Fruit fly (Drosophila melanogaster): ENCODE data around the gene Arp5.

The Arp5 gene

dm6 chr3R:18208479-18208878 lies 23.2 kb downstream of the Arp5 start, which contains the start of gene CG44158:
CG44158 (plus strand) TSS chr3R:18208779.
- no peak for TF ChIP-seq tap (tag; optimal IDR thresholded peaks at IDR 0.05)
- TF ChIP-seq Ets65A (GFP tag): peak; percentile 59
- TF ChIP-seq nau (GFP tag; optimal IDR thresholded peaks at IDR 0.05): no peak

DNA sequence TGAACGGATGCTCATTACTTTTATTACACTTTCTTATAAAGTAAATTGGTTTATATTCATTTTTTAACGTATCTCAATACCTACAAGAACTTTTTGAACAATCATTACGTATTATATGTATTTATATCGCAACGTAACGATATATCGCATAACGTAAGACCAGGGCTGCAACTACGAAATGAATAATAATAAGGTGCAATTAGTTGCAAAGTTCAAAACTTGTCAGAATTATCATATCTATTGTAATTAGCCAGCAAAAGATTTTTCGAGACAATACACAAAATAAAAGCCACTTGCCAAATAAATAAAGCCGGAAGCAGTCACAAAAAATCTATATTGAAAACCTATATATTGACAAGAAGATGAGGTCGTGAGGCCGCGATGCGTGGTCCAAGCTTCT lies 30.0 kb downstream of the Arp5 start:
- TF ChIP-seq dpn (GFP tag; optimal IDR thresholded peaks at IDR 0.05) (peak; percentile 47 to 50), CG9727 (GFP tag; optimal IDR thresholded peaks at IDR 0.05) (peak; percentile 10), CG16815 (GFP tag; optimal IDR thresholded peaks at IDR 0.05) (no peak), CG18262 (tag; optimal IDR thresholded peaks at IDR 0.05) (no peak), chif (GFP tag; optimal IDR thresholded peaks at IDR 0.05) (peak in 1 of 2 experiments; percentile 19), nerfin-1 (tag; optimal IDR thresholded peaks at IDR 0.05) (no peak), HLHmδ (GFP tag; optimal IDR thresholded peaks at IDR 0.05) (no peak), CG4730 (GFP tag; IDR thresholded peaks at IDR 0.05) (no peak), crp (GFP tag; optimal IDR thresholded peaks at IDR 0.05) (no peak), Dbx (GFP tag; IDR thresholded peaks at IDR 0.05) (peak; percentile 37; the same call in 1 of the 3 replicates), CG12236 (GFP tag; optimal IDR thresholded peaks at IDR 0.05) (no peak), CG5180 (GFP tag; optimal IDR thresholded peaks at IDR 0.05) (no peak), trem (tag; optimal IDR thresholded peaks at IDR 0.05) (peak; percentile 20), nmo (GFP tag; optimal IDR thresholded peaks at IDR 0.05) (peak; percentile 4), rib (GFP tag; IDR thresholded peaks at IDR 0.05) (no peak), Oaz (GFP tag; IDR thresholded peaks at IDR 0.05) (no peak), salm (tag; optimal IDR thresholded peaks at IDR 0.05) (no peak), psq (GFP tag; optimal IDR thresholded peaks at IDR 0.05) (no peak), TFAM (GFP tag; optimal IDR thresholded peaks at IDR 0.05) (no peak), lbe (GFP tag; optimal IDR thresholded peaks at IDR 0.05) (no peak), sqz (GFP tag; optimal IDR thresholded peaks at IDR 0.05) (no peak), CG5953 (GFP tag; IDR thresholded peaks at IDR 0.05) (no peak), CG7963 (GFP tag; IDR thresholded peaks at IDR 0.05; ENCODE audit: partially characterized antibody) (no peak), Atf-2 (GFP tag; optimal IDR thresholded peaks at IDR 0.05) (peak; percentile 40), CG8359 (GFP tag; optimal IDR thresholded peaks at IDR 0.05; ENCODE audit: borderline replicate concordance) (no peak), Bteb2 (GFP tag; optimal IDR thresholded peaks at IDR 0.05) (peak; percentile 23), Vsx1 (GFP tag; optimal IDR thresholded peaks at IDR 0.05) (no peak), HmgZ (tag; optimal IDR thresholded peaks at IDR 0.05) (peak; percentile 46), chinmo (GFP tag; IDR thresholded peaks at IDR 0.05; ENCODE audit: partially characterized antibody) (peak; percentile 58; the same call in 1 of the 4 replicates), CG11504 (tag; optimal IDR thresholded peaks at IDR 0.05) (no peak), bbx (GFP tag; IDR thresholded peaks at IDR 0.05; ENCODE audit: partially characterized antibody) (peak; percentile 46), Ets97D (GFP tag; optimal IDR thresholded peaks at IDR 0.05) (peak; percentile 50), CG17385 (GFP tag; optimal IDR thresholded peaks at IDR 0.05) (no peak), jigr1 (GFP tag; IDR thresholded peaks at IDR 0.05) (no peak), p53 (GFP tag; optimal IDR thresholded peaks at IDR 0.05) (no peak), NC2β (GFP tag; optimal IDR thresholded peaks at IDR 0.05) (peak; percentile 19), sens (GFP tag) (peak; percentile 84), insv (GFP tag; optimal IDR thresholded peaks at IDR 0.05) (no peak), CG3065 (GFP tag; optimal IDR thresholded peaks at IDR 0.05) (no peak), Doc2 (GFP tag; IDR thresholded peaks at IDR 0.05) (no peak), CG17359 (tag; optimal IDR thresholded peaks at IDR 0.05) (peak; percentile 19), CG16813 (GFP tag; IDR thresholded peaks at IDR 0.05; ENCODE audit: partially characterized antibody) (peak; percentile 65), Opbp (GFP tag; IDR thresholded peaks at IDR 0.05; ENCODE audit: partially characterized antibody) (peak; percentile 52; the same call in 2 of the 3 replicates), hkb (optimal IDR thresholded peaks at IDR 0.05) (no peak), hkb (GFP tag; IDR thresholded peaks at IDR 0.05) (no peak), Bgb (GFP tag; IDR thresholded peaks at IDR 0.05; ENCODE audit: partially characterized antibody) (peak; percentile 81)
